Fruit fly (Drosophila melanogaster) whole organism, prepupa: ENCODE results near the gene trus.

Experiments
- Blimp-1 ChIP-seq: fragments of 200-800 bp; sonication (Bioruptor generic); optimal IDR thresholded peaks from 3 replicates; lab custom pipeline; 2017; ENCODE audit warnings: missing biosample characterization, missing genetic modification characterization, mild to moderate bottlenecking, moderate library complexity, missing genetic modification reagents
- CG15336 ChIP-seq: fragments of 200-800 bp; sonication (Bioruptor generic); IDR thresholded peaks from 2 replicates; pipeline ENCODE4 v1.3.6; 2022; ENCODE audit warnings: missing biosample characterization, missing genetic modification characterization
- CG16779 ChIP-seq: fragments of 200-800 bp; sonication (Bioruptor generic); optimal IDR thresholded peaks from 3 replicates; lab custom pipeline; 2017; ENCODE audit warnings: missing biosample characterization, mild to moderate bottlenecking, missing genetic modification characterization
- CG32006 ChIP-seq: fragments of 200-800 bp; sonication (Bioruptor generic); optimal IDR thresholded peaks from 3 replicates; lab custom pipeline; 2017; ENCODE audit warnings: missing biosample characterization, mild to moderate bottlenecking, missing genetic modification characterization
- CG4318 ChIP-seq: fragments of 200-800 bp; sonication (Bioruptor generic); optimal IDR thresholded peaks from 3 replicates; lab custom pipeline; 2017; ENCODE audit warnings: missing biosample characterization, mild to moderate bottlenecking, missing genetic modification characterization
- CG6808 ChIP-seq: fragments of 200-800 bp; sonication (Bioruptor generic); optimal IDR thresholded peaks from 3 replicates; lab custom pipeline; 2017; ENCODE audit warnings: missing biosample characterization, missing genetic modification characterization, mild to moderate bottlenecking, moderate library complexity, missing genetic modification reagents
- Hr38 ChIP-seq: sonication (Bioruptor generic); optimal IDR thresholded peaks from 2 replicates; lab custom pipeline; 2016; ENCODE audit warnings: missing biosample characterization, missing genetic modification characterization
- Lpt ChIP-seq: fragments of 200-800 bp; sonication (Bioruptor generic); optimal IDR thresholded peaks from 3 replicates; lab custom pipeline; 2016; ENCODE audit warnings: missing biosample characterization, missing genetic modification characterization
- OdsH ChIP-seq: fragments of 200-800 bp; sonication (Bioruptor generic); optimal IDR thresholded peaks from 3 replicates; lab custom pipeline; 2016; ENCODE audit warnings: missing biosample characterization, missing genetic modification characterization
- fkh ChIP-seq: fragments of 200-800 bp; sonication (Bioruptor generic); optimal IDR thresholded peaks from 3 replicates; lab custom pipeline; 2017; ENCODE audit warnings: missing biosample characterization, mild to moderate bottlenecking, missing genetic modification characterization, moderate library complexity
- svp ChIP-seq: fragments of 200-800 bp; sonication (Bioruptor generic); peaks from one replicate; lab custom pipeline; 2016; ENCODE audit warnings: missing biosample characterization, missing genetic modification characterization

DNA sequence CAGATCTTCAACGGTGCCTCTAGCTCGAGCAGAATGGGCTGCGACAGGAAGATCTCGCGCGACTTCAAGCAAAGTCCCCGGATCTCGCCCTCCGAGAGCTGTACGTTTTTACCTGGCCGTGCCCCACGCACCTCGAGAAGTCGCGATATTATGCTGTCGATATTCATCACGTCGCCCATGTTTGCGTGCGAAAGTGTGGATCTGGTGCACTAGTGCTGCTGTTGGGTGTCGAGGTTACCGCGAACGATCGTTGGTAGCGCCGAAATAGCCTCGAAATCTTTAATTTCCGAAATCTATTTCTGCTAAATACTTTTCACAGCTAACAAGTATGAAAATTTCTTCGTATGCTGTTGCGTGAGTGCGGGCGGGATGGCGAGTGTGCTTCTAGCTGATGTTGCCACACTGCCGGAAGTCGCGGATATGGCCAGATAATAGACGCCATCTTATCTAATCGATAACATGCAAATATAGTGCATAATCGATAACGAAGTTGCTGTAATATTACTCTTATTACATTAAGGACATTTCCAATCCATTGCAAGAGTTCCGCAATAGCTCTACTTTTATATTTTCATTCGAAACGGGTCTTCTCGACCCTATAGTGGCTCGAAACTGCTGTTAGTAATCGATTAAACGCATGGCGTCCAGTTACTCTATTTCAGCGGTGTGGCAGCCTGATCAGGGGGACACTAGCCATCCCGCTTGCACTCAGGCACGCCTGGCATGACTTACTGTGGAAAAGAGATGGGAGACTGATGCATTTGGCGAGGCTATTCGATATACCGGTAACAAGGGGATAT is 30.7 kb upstream of the trus start, which contains the start of gene Pp1-87B:
- TF ChIP-seq svp (GFP tag; lab: Kevin White, UChicago): no peak
- TF ChIP-seq CG6808 (GFP tag; lab: Kevin White, UChicago): no peak
- TF ChIP-seq Hr38: no peak
- no peak for TF ChIP-seq CG15336 (GFP tag; lab: Robert Waterston, UW)
- TF ChIP-seq Lpt (GFP tag; lab: Kevin White, UChicago): no peak
- no peak for TF ChIP-seq Blimp-1 (GFP tag; lab: Kevin White, UChicago)
- no peak for TF ChIP-seq CG16779 (tag; lab: Kevin White, UChicago)
- TF ChIP-seq OdsH (GFP tag; lab: Kevin White, UChicago): no peak
- no peak for TF ChIP-seq CG4318 (GFP tag; lab: Kevin White, UChicago)
- TF ChIP-seq fkh (GFP tag; lab: Kevin White, UChicago): no peak
- no peak for TF ChIP-seq CG32006 (GFP tag; lab: Kevin White, UChicago)
